Worm (Caenorhabditis elegans) whole organism, L2 larva: Measurements from ENCODE around the gene str-238.
A peak's percentile ranks its signal among the peaks of the same experiment; 100 is the strongest.

ENCODE experiments used
- ama-1 ChIP-seq: fragments of 150-350 bp; optimal IDR thresholded peaks from 2 replicates; lab custom pipeline; 2018; ENCODE audit warnings: inconsistent platforms
- blmp-1 ChIP-seq: sonication (generic microtip); optimal IDR thresholded peaks from 2 replicates; lab custom pipeline; 2017; ENCODE audit warnings: missing genetic modification characterization, mild to moderate bottlenecking, missing compliant biosample characterization, antibody characterized with exemption, moderate library complexity; ENCODE audit not compliant: insufficient read depth
- ceh-82 ChIP-seq: fragments of 150-350 bp; optimal IDR thresholded peaks from 2 replicates; lab custom pipeline; 2014; ENCODE audit warnings: missing biosample characterization, missing genetic modification characterization
- egl-27 ChIP-seq: sonication (generic microtip); optimal IDR thresholded peaks from 3 replicates; lab custom pipeline; 2017; ENCODE audit warnings: missing biosample characterization, missing genetic modification reagents, missing genetic modification characterization
- elt-1 ChIP-seq: fragments of 150-350 bp; optimal IDR thresholded peaks from 2 replicates; lab custom pipeline; 2014; ENCODE audit warnings: missing biosample characterization, missing genetic modification characterization
- fos-1 ChIP-seq: fragments of 150-350 bp; optimal IDR thresholded peaks from 2 replicates; lab custom pipeline; 2014; ENCODE audit warnings: missing biosample characterization, missing genetic modification characterization
- lin-13 ChIP-seq: fragments of 150-350 bp; optimal IDR thresholded peaks from 2 replicates; lab custom pipeline; 2014; ENCODE audit warnings: missing biosample characterization, missing genetic modification reagents, missing genetic modification characterization
- nhr-12 ChIP-seq: fragments of 150-350 bp; optimal IDR thresholded peaks from 2 replicates; lab custom pipeline; 2014; ENCODE audit warnings: missing biosample characterization, missing genetic modification characterization
- skn-1 ChIP-seq: sonication (generic microtip); optimal IDR thresholded peaks from 2 replicates; lab custom pipeline; 2017; ENCODE audit warnings: missing biosample characterization, missing genetic modification characterization
- snpc-4 ChIP-seq: fragments of 150-350 bp; optimal IDR thresholded peaks from 2 replicates; lab custom pipeline; 2014; ENCODE audit warnings: missing biosample characterization, missing genetic modification characterization
- unc-39 ChIP-seq: fragments of 150-350 bp; optimal IDR thresholded peaks from 2 replicates; lab custom pipeline; 2014; ENCODE audit warnings: missing biosample characterization, missing genetic modification characterization
- unc-62 ChIP-seq: fragments of 150-350 bp; optimal IDR thresholded peaks from 2 replicates; lab custom pipeline; 2014; ENCODE audit warnings: missing biosample characterization, missing genetic modification reagents, missing genetic modification characterization
- ztf-11 ChIP-seq: sonication (generic microtip); optimal IDR thresholded peaks from 2 replicates; lab custom pipeline; 2017; ENCODE audit warnings: missing biosample characterization, missing genetic modification characterization

DNA sequence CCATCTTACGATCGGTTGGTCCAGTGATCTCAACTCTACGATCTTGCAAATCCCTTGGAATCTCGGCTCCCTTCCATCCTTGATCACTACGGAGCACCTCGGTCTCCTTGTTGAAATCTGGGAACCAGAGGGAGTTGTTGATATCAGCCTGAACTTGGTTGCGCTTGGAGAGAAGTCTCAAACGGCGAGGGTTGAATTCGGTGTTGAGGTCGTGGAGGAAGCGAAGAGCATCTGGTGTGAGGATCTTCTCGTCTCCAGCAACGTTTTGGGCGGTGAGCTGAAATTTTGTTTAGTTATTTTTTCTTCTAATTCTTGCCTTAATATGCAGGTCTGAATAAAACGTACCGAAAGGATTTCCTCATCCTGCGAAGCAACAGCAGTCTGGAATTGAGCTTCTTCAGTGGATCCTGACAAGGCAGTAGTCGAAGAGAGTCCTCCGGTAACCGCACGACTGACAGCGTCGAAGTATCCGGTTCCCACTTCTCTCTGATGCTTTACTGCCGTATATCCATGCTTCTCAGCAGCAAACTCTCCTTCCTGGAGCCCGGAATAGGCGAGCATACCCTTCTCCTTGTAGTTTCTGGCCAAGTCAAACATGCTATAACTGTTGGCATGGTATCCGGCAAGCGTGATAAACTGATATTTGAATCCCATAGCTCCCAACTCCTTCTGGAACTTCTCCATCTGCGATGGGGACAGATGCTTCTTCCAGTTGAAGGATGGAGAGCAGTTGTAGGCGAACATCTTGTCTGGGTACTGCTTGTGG, 38.8 kb upstream of the str-238 start:
- no peak for TF ChIP-seq fos-1 (tag; lab: Kevin White, UChicago)
- no peak for TF ChIP-seq egl-27
- TF ChIP-seq nhr-12 (tag; lab: Kevin White, UChicago) = no peak
- TF ChIP-seq ama-1 (lab: Kevin White, UChicago) = peak; percentile 94
- TF ChIP-seq unc-62 (GFP tag; lab: Kevin White, UChicago) = no peak
- TF ChIP-seq ceh-82 (tag; lab: Kevin White, UChicago) = no peak
- no peak for TF ChIP-seq unc-39 (tag; lab: Kevin White, UChicago)
- no peak for TF ChIP-seq ztf-11 (tag; lab: Kevin White, UChicago)
- no peak for TF ChIP-seq skn-1 (tag; lab: Kevin White, UChicago)
- no peak for TF ChIP-seq elt-1 (tag; lab: Kevin White, UChicago)
- no peak for TF ChIP-seq lin-13 (GFP tag; lab: Kevin White, UChicago)
- no peak for TF ChIP-seq snpc-4 (tag; lab: Kevin White, UChicago)
- TF ChIP-seq blmp-1 (tag; lab: Kevin White, UChicago) = no peak
